Worm (Caenorhabditis elegans) whole organism, young adult: Measurements from ENCODE around the gene nspg-5.

ENCODE experiments used
- B0261.1 ChIP-seq: sonication (generic microtip); optimal IDR thresholded peaks from 2 replicates; lab custom pipeline; 2016; ENCODE audit warnings: mild to moderate bottlenecking, missing genetic modification characterization, moderate library complexity, missing compliant biosample characterization
- F22D6.2 ChIP-seq: sonication (generic microtip); optimal IDR thresholded peaks from 2 replicates; lab custom pipeline; 2016; ENCODE audit warnings: mild to moderate bottlenecking, missing genetic modification characterization, missing compliant biosample characterization
- F37B4.10 ChIP-seq: fragments of 200-800 bp; sonication (Bioruptor generic); IDR thresholded peaks from 2 replicates; pipeline ENCODE4 v1.3.6; 2022; ENCODE audit warnings: missing genetic modification characterization, missing compliant biosample characterization
- F39B2.1 ChIP-seq: fragments of 200-800 bp; sonication (Bioruptor generic); IDR thresholded peaks from 2 replicates; pipeline ENCODE4 v1.3.6; 2022; ENCODE audit warnings: missing genetic modification reagents, missing genetic modification characterization, missing compliant biosample characterization
- F49E8.2 ChIP-seq: sonication (generic microtip); optimal IDR thresholded peaks from 3 replicates; lab custom pipeline; 2017; ENCODE audit warnings: missing genetic modification characterization, mild to moderate bottlenecking, missing compliant biosample characterization, antibody characterized with exemption, moderate library complexity; ENCODE audit not compliant: insufficient read depth
- F52B5.7 ChIP-seq: sonication (generic microtip); optimal IDR thresholded peaks from 2 replicates; lab custom pipeline; 2016; ENCODE audit warnings: mild to moderate bottlenecking, missing genetic modification characterization, missing compliant biosample characterization
- F55B11.4 ChIP-seq: sonication (generic microtip); optimal IDR thresholded peaks from 2 replicates; lab custom pipeline; 2016; ENCODE audit warnings: missing compliant biosample characterization, missing genetic modification characterization, borderline replicate concordance; ENCODE audit not compliant: insufficient read depth
- F57A8.1 ChIP-seq: fragments of 200-800 bp; sonication (Bioruptor generic); optimal IDR thresholded peaks from 2 replicates; lab custom pipeline; 2018; ENCODE audit warnings: mild to moderate bottlenecking, missing genetic modification characterization, moderate library complexity, missing compliant biosample characterization
- F57C9.4 ChIP-seq: sonication (generic microtip); optimal IDR thresholded peaks from 2 replicates; lab custom pipeline; 2017; ENCODE audit warnings: mild to moderate bottlenecking, missing genetic modification characterization, missing compliant biosample characterization
- K12H6.12 ChIP-seq: fragments of 200-800 bp; sonication (Bioruptor generic); optimal IDR thresholded peaks from 2 replicates; lab custom pipeline; 2018; ENCODE audit warnings: mild to moderate bottlenecking, missing genetic modification characterization, missing compliant biosample characterization
- T07F8.4 ChIP-seq: sonication (generic microtip); optimal IDR thresholded peaks from 2 replicates; lab custom pipeline; 2016; ENCODE audit warnings: mild to moderate bottlenecking, missing genetic modification characterization, moderate library complexity, missing compliant biosample characterization
- T26A5.8 ChIP-seq: sonication (generic microtip); optimal IDR thresholded peaks from 2 replicates; lab custom pipeline; 2016; ENCODE audit warnings: missing genetic modification characterization, missing compliant biosample characterization
- Y56A3A.18 ChIP-seq: fragments of 200-800 bp; sonication (Bioruptor generic); IDR thresholded peaks from 2 replicates; pipeline ENCODE4 v1.3.6; 2022; ENCODE audit warnings: missing genetic modification reagents, missing genetic modification characterization, missing compliant biosample characterization
- Y79H2A.3 ChIP-seq: fragments of 200-800 bp; sonication (Bioruptor generic); conservative IDR thresholded peaks from 2 replicates; pipeline ENCODE4 v1.3.6; 2022; ENCODE audit warnings: missing genetic modification reagents, missing genetic modification characterization, missing compliant biosample characterization
- aptf-2 ChIP-seq: fragments of 200-800 bp; sonication (Bioruptor generic); conservative IDR thresholded peaks from 2 replicates; pipeline ENCODE4 v1.3.6; 2022; ENCODE audit warnings: missing genetic modification reagents, missing genetic modification characterization, missing compliant biosample characterization
- attf-3 ChIP-seq: fragments of 200-800 bp; sonication (Bioruptor generic); conservative IDR thresholded peaks from 2 replicates; pipeline ENCODE4 v1.3.6; 2022; ENCODE audit warnings: missing genetic modification reagents, missing genetic modification characterization, missing compliant biosample characterization
- attf-5 ChIP-seq: fragments of 200-800 bp; sonication (Bioruptor generic); optimal IDR thresholded peaks from 2 replicates; lab custom pipeline; 2018; ENCODE audit warnings: mild to moderate bottlenecking, missing genetic modification characterization, missing compliant biosample characterization
- ccch-3 ChIP-seq: fragments of 200-800 bp; sonication (Bioruptor generic); optimal IDR thresholded peaks from 2 replicates; lab custom pipeline; 2018; ENCODE audit warnings: mild to moderate bottlenecking, missing genetic modification characterization, missing compliant biosample characterization
- cebp-2 ChIP-seq: fragments of 200-800 bp; sonication (Bioruptor generic); IDR thresholded peaks from 2 replicates; pipeline ENCODE4 v1.3.6; 2022; ENCODE audit warnings: missing genetic modification characterization, missing compliant biosample characterization
- ceh-100 ChIP-seq: fragments of 200-800 bp; sonication (Bioruptor generic); IDR thresholded peaks from 2 replicates; pipeline ENCODE4 v1.3.6; 2022; ENCODE audit warnings: missing genetic modification reagents, missing genetic modification characterization, missing compliant biosample characterization
- ceh-40 ChIP-seq: fragments of 200-800 bp; sonication (Bioruptor generic); IDR thresholded peaks from 2 replicates; pipeline ENCODE4 v1.3.6; 2022; ENCODE audit warnings: missing genetic modification characterization, missing compliant biosample characterization
- ceh-58 ChIP-seq: fragments of 200-800 bp; sonication (Bioruptor generic); IDR thresholded peaks from 2 replicates; pipeline ENCODE4 v1.3.6; 2022; ENCODE audit warnings: missing genetic modification characterization, missing compliant biosample characterization
- ceh-91 ChIP-seq: fragments of 200-800 bp; sonication (Bioruptor generic); IDR thresholded peaks from 2 replicates; pipeline ENCODE4 v1.3.6; 2022; ENCODE audit warnings: missing genetic modification reagents, missing genetic modification characterization, missing compliant biosample characterization
- dpff-1 ChIP-seq: sonication (generic microtip); optimal IDR thresholded peaks from 2 replicates; lab custom pipeline; 2017; ENCODE audit warnings: mild to moderate bottlenecking, missing genetic modification characterization, missing compliant biosample characterization
- egrh-3 ChIP-seq: fragments of 200-800 bp; sonication (Bioruptor generic); IDR thresholded peaks from 2 replicates; pipeline ENCODE4 v1.3.6; 2022; ENCODE audit warnings: missing genetic modification reagents, missing genetic modification characterization, missing compliant biosample characterization
- him-1 ChIP-seq: sonication (generic microtip); optimal IDR thresholded peaks from 2 replicates; lab custom pipeline; 2016; ENCODE audit warnings: missing genotype, missing genetic modification reagents, missing genetic modification characterization, missing compliant biosample characterization
- hmg-1.2 ChIP-seq: fragments of 200-800 bp; sonication (Bioruptor generic); IDR thresholded peaks from 2 replicates; pipeline ENCODE4 v1.3.6; 2022; ENCODE audit warnings: missing genetic modification reagents, missing genetic modification characterization, missing compliant biosample characterization
- hmg-20 ChIP-seq: fragments of 200-800 bp; sonication (Bioruptor generic); IDR thresholded peaks from 2 replicates; pipeline ENCODE4 v1.3.6; 2022; ENCODE audit warnings: missing genetic modification reagents, missing genetic modification characterization, missing compliant biosample characterization
- hsf-1 ChIP-seq: fragments of 200-800 bp; sonication (Bioruptor generic); IDR thresholded peaks from 2 replicates; pipeline ENCODE4 v1.3.6; 2022; ENCODE audit warnings: missing genetic modification reagents, missing genetic modification characterization, missing compliant biosample characterization
- lag-1 ChIP-seq: fragments of 200-800 bp; sonication (Bioruptor generic); IDR thresholded peaks from 2 replicates; pipeline ENCODE4 v1.3.6; 2022; ENCODE audit warnings: missing genetic modification reagents, missing genetic modification characterization, missing compliant biosample characterization
- let-526 ChIP-seq: fragments of 200-800 bp; sonication (Bioruptor generic); IDR thresholded peaks from 2 replicates; pipeline ENCODE4 v1.3.6; 2022; ENCODE audit warnings: missing genetic modification reagents, missing genetic modification characterization, missing compliant biosample characterization
- lir-1 ChIP-seq: fragments of 200-800 bp; sonication (Bioruptor generic); conservative IDR thresholded peaks from 2 replicates; pipeline ENCODE4 v1.3.6; 2022; ENCODE audit warnings: missing genetic modification reagents, missing genetic modification characterization, missing compliant biosample characterization
- lsy-27 ChIP-seq: sonication (generic microtip); optimal IDR thresholded peaks from 2 replicates; lab custom pipeline; 2017; ENCODE audit warnings: missing genetic modification characterization, mild to moderate bottlenecking, missing compliant biosample characterization, antibody characterized with exemption, missing genotype, borderline replicate concordance; ENCODE audit not compliant: insufficient read depth
- mes-4 ChIP-seq: sonication (generic microtip); optimal IDR thresholded peaks from 2 replicates; lab custom pipeline; 2016; ENCODE audit warnings: missing genotype, missing genetic modification characterization, missing compliant biosample characterization
- mxl-1 ChIP-seq: sonication (generic microtip); optimal IDR thresholded peaks from 2 replicates; lab custom pipeline; 2016; ENCODE audit warnings: missing genetic modification characterization, missing compliant biosample characterization
- nhr-120 ChIP-seq: fragments of 200-800 bp; sonication (Bioruptor generic); IDR thresholded peaks from 2 replicates; pipeline ENCODE4 v1.3.6; 2022; ENCODE audit warnings: missing genetic modification characterization, missing compliant biosample characterization
- nhr-27 ChIP-seq: fragments of 200-800 bp; sonication (Bioruptor generic); optimal IDR thresholded peaks from 2 replicates; lab custom pipeline; 2018; ENCODE audit warnings: mild to moderate bottlenecking, missing genetic modification characterization, moderate library complexity, missing compliant biosample characterization
- nhr-90 ChIP-seq: sonication (generic microtip); optimal IDR thresholded peaks from 2 replicates; lab custom pipeline; 2016; ENCODE audit warnings: missing genotype, mild to moderate bottlenecking, missing genetic modification characterization, missing compliant biosample characterization
- rcor-1 ChIP-seq: fragments of 200-800 bp; sonication (Bioruptor generic); IDR thresholded peaks from 2 replicates; pipeline ENCODE4 v1.3.6; 2022; ENCODE audit warnings: missing genetic modification reagents, missing genetic modification characterization, missing compliant biosample characterization
- sea-2 ChIP-seq: fragments of 200-800 bp; sonication (Bioruptor generic); IDR thresholded peaks from 2 replicates; pipeline ENCODE4 v1.3.6; 2022; ENCODE audit warnings: missing genetic modification characterization, missing compliant biosample characterization
- snpc-1.3 ChIP-seq: sonication (generic microtip); optimal IDR thresholded peaks from 2 replicates; lab custom pipeline; 2017; ENCODE audit warnings: missing genetic modification characterization, mild to moderate bottlenecking, missing compliant biosample characterization, antibody characterized with exemption, moderate library complexity, missing genotype, missing genetic modification reagents; ENCODE audit not compliant: insufficient read depth
- snpc-4 ChIP-seq, 5 experiments: fragments of 150-350 bp in 1 of 5; sonication (generic microtip) in 4 of 5; optimal IDR thresholded peaks; 2 replicates each; lab custom pipeline; 2014 to 2018; ENCODE audit warnings: missing genetic modification characterization in 5 of 5, missing biosample characterization in 3 of 5, antibody characterized with exemption in 2 of 5, mild to moderate bottlenecking in 2 of 5, missing compliant biosample characterization in 2 of 5, missing genotype in 2 of 5, moderate library complexity in 2 of 5, missing genetic modification reagents in 1 of 5
- sptf-2 ChIP-seq: fragments of 200-800 bp; sonication (Bioruptor generic); optimal IDR thresholded peaks from 2 replicates; lab custom pipeline; 2018; ENCODE audit warnings: mild to moderate bottlenecking, missing genetic modification characterization, missing compliant biosample characterization
- unc-130 ChIP-seq: sonication (generic microtip); optimal IDR thresholded peaks from 2 replicates; lab custom pipeline; 2016; ENCODE audit warnings: missing genetic modification reagents, missing genetic modification characterization, missing compliant biosample characterization
- xnd-1 ChIP-seq: sonication (generic microtip); optimal IDR thresholded peaks from 2 replicates; lab custom pipeline; 2016; ENCODE audit warnings: missing genotype, missing genetic modification reagents, missing genetic modification characterization, missing compliant biosample characterization
- zim-3 ChIP-seq: sonication (generic microtip); optimal IDR thresholded peaks from 2 replicates; lab custom pipeline; 2017; ENCODE audit warnings: mild to moderate bottlenecking, missing genetic modification characterization, moderate library complexity, missing compliant biosample characterization

The nspg-5 gene

ce11 chrX:2996318-2996717 is 14.5 kb downstream of the nspg-5 start:
- no peak for TF ChIP-seq B0261.1
- TF ChIP-seq nhr-120 (GFP tag; lab: Robert Waterston, UW) = no peak
- TF ChIP-seq ceh-58 = no peak
- TF ChIP-seq him-1 (tag; lab: Kevin White, UChicago) = no peak
- TF ChIP-seq rcor-1 (GFP tag; lab: Robert Waterston, UW) = no peak
- TF ChIP-seq dpff-1 (tag; lab: Kevin White, UChicago) = no peak
- TF ChIP-seq T07F8.4 (tag; lab: Kevin White, UChicago) = no peak
- TF ChIP-seq hmg-1.2 (GFP tag; lab: Robert Waterston, UW) = no peak

ce11 chrX:2996976-2997399 is 15.2 kb downstream of the nspg-5 start:
- TF ChIP-seq lsy-27 (tag; lab: Kevin White, UChicago) (no peak), let-526 (GFP tag; lab: Robert Waterston, UW) (peak; percentile 66; the same call in 1 of the 2 replicates), sea-2 (GFP tag; lab: Robert Waterston, UW) (peak; percentile 85), Y79H2A.3 (no peak), F52B5.7 (tag; lab: Kevin White, UChicago) (peak; percentile 82), snpc-1.3 (tag; lab: Kevin White, UChicago) (peak; percentile 73), unc-130 (GFP tag; lab: Kevin White, UChicago) (peak; percentile 33), F39B2.1 (no peak), sptf-2 (GFP tag; lab: Kevin White, UChicago) (peak; percentile 56), nhr-27 (tag; lab: Kevin White, UChicago) (peak; percentile 87), attf-5 (peak; percentile 35), Y56A3A.18 (peak; percentile 99), cebp-2 (peak; percentile 98), F55B11.4 (tag; lab: Kevin White, UChicago) (no peak), F37B4.10 (GFP tag; lab: Robert Waterston, UW) (peak; percentile 90; the same call in 1 of the 2 replicates), hsf-1 (GFP tag; lab: Robert Waterston, UW) (no peak), T26A5.8 (no peak), zim-3 (tag; lab: Kevin White, UChicago) (no peak), ceh-58 (0 out of 2 replicates have a peak, but pooled peaks have one; percentile 75), egrh-3 (GFP tag; lab: Robert Waterston, UW) (peak; percentile 25; the same call in 1 of the 2 replicates), aptf-2 (GFP tag; lab: Robert Waterston, UW) (no peak), K12H6.12 (tag; lab: Kevin White, UChicago) (peak; percentile 97), F57C9.4 (tag; lab: Kevin White, UChicago) (peak; percentile 39), hmg-20 (GFP tag; lab: Robert Waterston, UW) (peak; percentile 97), T07F8.4 (tag; lab: Kevin White, UChicago) (peak; percentile 92), lag-1 (GFP tag; lab: Robert Waterston, UW) (0 out of 2 replicates have a peak, but pooled peaks have one; percentile 82), F22D6.2 (tag; lab: Kevin White, UChicago) (peak; percentile 94), attf-3 (no peak), ceh-100 (peak; percentile 25; the same call in 1 of the 2 replicates), F49E8.2 (tag; lab: Kevin White, UChicago) (no peak), ccch-3 (GFP tag; lab: Kevin White, UChicago) (peak; percentile 83), snpc-4 (GFP tag; optimal IDR thresholded peaks at IDR 0.05; lab: Kevin White, UChicago) (peak; percentile 59), snpc-4 (tag; optimal IDR thresholded peaks at IDR 0.05; lab: Kevin White, UChicago) (peak in 3 of 4 experiments; percentile 75 to 88 (median 82)), lir-1 (GFP tag; lab: Robert Waterston, UW) (peak; percentile 85), F57A8.1 (GFP tag; lab: Kevin White, UChicago) (peak; percentile 65), xnd-1 (no peak), mxl-1 (tag; lab: Kevin White, UChicago) (no peak), ceh-91 (GFP tag; lab: Robert Waterston, UW) (no peak), ceh-40 (GFP tag; lab: Robert Waterston, UW) (peak; percentile 58; the same call in 1 of the 2 replicates), rcor-1 (GFP tag; lab: Robert Waterston, UW) (peak; percentile 97), mes-4 (tag; lab: Kevin White, UChicago) (no peak), nhr-90 (peak; percentile 84)
